Worm (Caenorhabditis elegans): ENCODE results near the gene K02E10.4.

DNA sequence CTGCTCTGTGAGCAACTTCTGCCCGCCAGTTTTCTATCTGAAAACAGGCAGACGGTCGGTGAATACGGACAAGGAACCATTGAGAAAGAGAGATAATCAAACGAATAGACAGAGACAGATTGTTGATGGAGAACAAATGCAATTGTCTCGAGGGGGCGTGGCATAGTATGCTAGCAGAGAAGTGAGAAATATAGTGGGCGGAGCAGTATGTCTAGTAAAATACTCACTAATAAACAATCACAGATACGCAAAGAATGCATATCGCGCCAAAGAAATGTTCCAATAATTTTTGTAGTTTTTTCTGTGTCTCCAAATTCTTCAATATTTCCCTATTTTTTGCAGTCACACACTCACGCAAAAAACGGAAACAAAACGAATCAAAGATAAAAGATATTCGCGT lies 49.3 kb downstream of the K02E10.4 start, which contains the start of gene tbc-12:
- TF ChIP-seq lsy-2 (tag; optimal IDR thresholded peaks at IDR 0.05) (no peak), pqm-1 (tag; optimal IDR thresholded peaks at IDR 0.05) (no peak), blmp-1 (tag; optimal IDR thresholded peaks at IDR 0.05) (no peak), unc-98 (GFP tag; IDR thresholded peaks at IDR 0.05) (no peak), unc-130 (tag; optimal IDR thresholded peaks at IDR 0.05) (no peak), fkh-10 (GFP tag; optimal IDR thresholded peaks at IDR 0.05) (no peak), nhr-28 (tag; optimal IDR thresholded peaks at IDR 0.05) (no peak), sptf-1 (tag; optimal IDR thresholded peaks at IDR 0.05) (no peak)

Measured in whole organism, L1 larva.